Worm (Caenorhabditis elegans) whole organism, L4 larva: ENCODE measurements around the gene col-33.

ENCODE experiments used
- F37D6.2 ChIP-seq: sonication (generic microtip); optimal IDR thresholded peaks from 2 replicates; lab custom pipeline; 2016; ENCODE audit warnings: mild to moderate bottlenecking, missing genetic modification characterization, missing compliant biosample characterization
- F44E2.7 ChIP-seq: fragments of 200-800 bp; sonication (Bioruptor generic); IDR thresholded peaks from 2 replicates; pipeline ENCODE4 v2.1.2; 2022; ENCODE audit warnings: missing genetic modification characterization, missing compliant biosample characterization
- T26A8.4 ChIP-seq: fragments of 200-800 bp; sonication (Bioruptor generic); IDR thresholded peaks from 2 replicates; pipeline ENCODE4 v1.3.6; 2022; ENCODE audit warnings: missing genetic modification characterization, missing compliant biosample characterization
- Y75B8A.6 ChIP-seq: fragments of 200-800 bp; sonication (Bioruptor generic); IDR thresholded peaks from 2 replicates; pipeline ENCODE4 v1.3.6; 2022; ENCODE audit warnings: missing genetic modification reagents, missing genetic modification characterization, missing compliant biosample characterization
- aha-1 ChIP-seq: fragments of 150-350 bp; peaks from one replicate; lab custom pipeline; 2014; ENCODE audit warnings: missing biosample characterization, missing genetic modification characterization
- cey-2 ChIP-seq: sonication (generic microtip); optimal IDR thresholded peaks from 3 replicates; lab custom pipeline; 2017; ENCODE audit warnings: missing genetic modification characterization, mild to moderate bottlenecking, missing compliant biosample characterization, antibody characterized with exemption, borderline replicate concordance; ENCODE audit not compliant: insufficient read depth
- daf-16 ChIP-seq, 3 experiments: sonication (generic microtip); optimal IDR thresholded peaks; 2 replicates each; lab custom pipeline; 2016 to 2017; ENCODE audit warnings: missing genetic modification characterization in 3 of 3, missing genetic modification reagents in 3 of 3, mild to moderate bottlenecking in 2 of 3, missing compliant biosample characterization in 2 of 3, missing biosample characterization in 1 of 3, moderate library complexity in 1 of 3
- dmd-6 ChIP-seq: fragments of 200-800 bp; sonication (Bioruptor generic); IDR thresholded peaks from 2 replicates; pipeline ENCODE4 v1.3.6; 2022; ENCODE audit warnings: missing genetic modification reagents, missing genetic modification characterization, missing compliant biosample characterization
- dve-1 ChIP-seq: sonication (generic microtip); optimal IDR thresholded peaks from 2 replicates; lab custom pipeline; 2017; ENCODE audit warnings: antibody characterized with exemption, mild to moderate bottlenecking, missing genetic modification characterization, missing compliant biosample characterization; ENCODE audit not compliant: insufficient read depth
- egl-43 ChIP-seq: fragments of 200-800 bp; sonication (Bioruptor generic); IDR thresholded peaks from 2 replicates; pipeline ENCODE4 v1.3.6; 2022; ENCODE audit warnings: missing genetic modification reagents, missing genetic modification characterization, missing compliant biosample characterization
- fos-1 ChIP-seq: fragments of 150-350 bp; optimal IDR thresholded peaks from 2 replicates; lab custom pipeline; 2014; ENCODE audit warnings: missing biosample characterization, missing genetic modification characterization
- hif-1 ChIP-seq, 2 experiments: sonication (generic microtip); optimal IDR thresholded peaks; 2 replicates each; lab custom pipeline; 2016 to 2017; ENCODE audit warnings: missing compliant biosample characterization in 2 of 2, missing genetic modification characterization in 2 of 2, missing genetic modification reagents in 2 of 2, missing genotype in 2 of 2, mild to moderate bottlenecking in 1 of 2
- hlh-11 ChIP-seq: fragments of 200-800 bp; sonication (Bioruptor generic); optimal IDR thresholded peaks from 2 replicates; lab custom pipeline; 2018; ENCODE audit warnings: mild to moderate bottlenecking, missing genetic modification characterization, missing compliant biosample characterization
- hlh-30 ChIP-seq: sonication (generic microtip); optimal IDR thresholded peaks from 2 replicates; lab custom pipeline; 2017; ENCODE audit warnings: antibody characterized with exemption, mild to moderate bottlenecking, missing genetic modification characterization, missing compliant biosample characterization; ENCODE audit not compliant: insufficient read depth
- jun-1 ChIP-seq: fragments of 150-350 bp; optimal IDR thresholded peaks from 2 replicates; lab custom pipeline; 2014; ENCODE audit warnings: missing biosample characterization, missing genetic modification reagents, missing genetic modification characterization
- lim-7 ChIP-seq: fragments of 200-800 bp; sonication (Bioruptor generic); IDR thresholded peaks from 2 replicates; pipeline ENCODE4 v1.3.6; 2022; ENCODE audit warnings: missing genetic modification characterization, missing compliant biosample characterization
- madf-9 ChIP-seq: fragments of 200-800 bp; sonication (Bioruptor generic); conservative IDR thresholded peaks from 2 replicates; pipeline ENCODE4 v1.3.6; 2022; ENCODE audit warnings: missing genetic modification reagents, missing genetic modification characterization, missing compliant biosample characterization
- mdl-1 ChIP-seq, 2 experiments: fragments of 150-350 bp in 1 of 2; sonication (generic microtip) in 1 of 2; optimal IDR thresholded peaks; 2 replicates each; lab custom pipeline; 2014 to 2017; ENCODE audit warnings: missing biosample characterization in 2 of 2, missing genetic modification characterization in 2 of 2
- mep-1 ChIP-seq: fragments of 150-350 bp; sonication (generic microtip); optimal IDR thresholded peaks from 3 replicates; lab custom pipeline; 2014; ENCODE audit warnings: missing biosample characterization, missing genetic modification characterization
- mes-2 ChIP-seq: sonication (generic microtip); optimal IDR thresholded peaks from 2 replicates; lab custom pipeline; 2016; ENCODE audit warnings: missing genotype, mild to moderate bottlenecking, missing genetic modification characterization, missing compliant biosample characterization; ENCODE audit not compliant: poor library complexity, severe bottlenecking
- mxl-3 ChIP-seq: fragments of 200-800 bp; sonication (Bioruptor generic); optimal IDR thresholded peaks from 2 replicates; lab custom pipeline; 2018; ENCODE audit warnings: mild to moderate bottlenecking, missing genetic modification characterization, missing compliant biosample characterization
- nhr-102 ChIP-seq: sonication (generic microtip); optimal IDR thresholded peaks from 2 replicates; lab custom pipeline; 2016; ENCODE audit warnings: mild to moderate bottlenecking, missing genetic modification characterization, moderate library complexity, missing compliant biosample characterization
- nhr-111 ChIP-seq: fragments of 200-800 bp; sonication (Bioruptor generic); optimal IDR thresholded peaks from 2 replicates; lab custom pipeline; 2018; ENCODE audit warnings: mild to moderate bottlenecking, missing genetic modification characterization, missing compliant biosample characterization
- nhr-237 ChIP-seq: sonication (generic microtip); optimal IDR thresholded peaks from 2 replicates; lab custom pipeline; 2017; ENCODE audit warnings: missing biosample characterization, missing genetic modification characterization
- nhr-25 ChIP-seq: sonication (generic microtip); optimal IDR thresholded peaks from 2 replicates; lab custom pipeline; 2017; ENCODE audit warnings: missing genetic modification characterization, mild to moderate bottlenecking, missing compliant biosample characterization, antibody characterized with exemption, moderate library complexity, borderline replicate concordance; ENCODE audit not compliant: insufficient read depth
- nhr-28 ChIP-seq: fragments of 150-350 bp; optimal IDR thresholded peaks from 2 replicates; lab custom pipeline; 2014; ENCODE audit warnings: missing biosample characterization, missing genetic modification characterization
- nhr-48 ChIP-seq: sonication (generic microtip); optimal IDR thresholded peaks from 2 replicates; lab custom pipeline; 2016; ENCODE audit warnings: mild to moderate bottlenecking, missing genetic modification characterization, missing compliant biosample characterization
- pqm-1 ChIP-seq: sonication (generic microtip); optimal IDR thresholded peaks from 2 replicates; lab custom pipeline; 2017; ENCODE audit warnings: missing biosample characterization, missing genetic modification characterization
- rbr-2 ChIP-seq: sonication (generic microtip); optimal IDR thresholded peaks from 2 replicates; lab custom pipeline; 2016; ENCODE audit warnings: missing genotype, missing genetic modification characterization, missing compliant biosample characterization
- set-16 ChIP-seq: fragments of 200-800 bp; sonication (Bioruptor generic); IDR thresholded peaks from 2 replicates; pipeline ENCODE4 v1.3.6; 2022; ENCODE audit warnings: missing genetic modification reagents, missing genetic modification characterization, missing compliant biosample characterization
- spr-1 ChIP-seq: sonication (generic microtip); optimal IDR thresholded peaks from 2 replicates; lab custom pipeline; 2016; ENCODE audit warnings: mild to moderate bottlenecking, missing genetic modification characterization, missing compliant biosample characterization
- spr-3 ChIP-seq: fragments of 200-800 bp; sonication (Bioruptor generic); optimal IDR thresholded peaks from 2 replicates; lab custom pipeline; 2018; ENCODE audit warnings: mild to moderate bottlenecking, missing genetic modification characterization, missing compliant biosample characterization
- tag-97 ChIP-seq: fragments of 200-800 bp; sonication (Bioruptor generic); IDR thresholded peaks from 2 replicates; pipeline ENCODE4 v1.3.6; 2022; ENCODE audit warnings: missing genetic modification characterization, missing compliant biosample characterization
- unc-62 ChIP-seq, 3 experiments: fragments of 150-350 bp in 1 of 3; sonication (generic microtip); optimal IDR thresholded peaks in 2 of 3; peaks in 1 of 3; 1 replicate in 1 of 3; 2 replicates in 2 of 3; lab custom pipeline; 2014 to 2017; ENCODE audit warnings: missing biosample characterization in 3 of 3, missing genetic modification characterization in 3 of 3, missing genetic modification reagents in 3 of 3, missing genotype in 1 of 3
- vab-7 ChIP-seq: fragments of 200-800 bp; sonication (Bioruptor generic); IDR thresholded peaks from 2 replicates; pipeline ENCODE4 v1.3.6; 2022; ENCODE audit warnings: missing genetic modification reagents, missing genetic modification characterization, missing compliant biosample characterization
- zfp-2 ChIP-seq: sonication (generic microtip); optimal IDR thresholded peaks from 2 replicates; lab custom pipeline; 2016; ENCODE audit warnings: mild to moderate bottlenecking, missing genetic modification characterization, missing compliant biosample characterization
- zfp-3 ChIP-seq: fragments of 200-800 bp; sonication (Bioruptor generic); conservative IDR thresholded peaks from 2 replicates; pipeline ENCODE4 v1.3.6; 2022; ENCODE audit warnings: missing genetic modification reagents, missing genetic modification characterization, missing compliant biosample characterization

col-33 gene

ce11 chrIV:4215349-4215748 is 47.7 kb upstream of the col-33 start (continued):
- TF ChIP-seq nhr-111 (GFP tag; lab: Kevin White, UChicago), result no peak
- TF ChIP-seq Y75B8A.6 (GFP tag; lab: Robert Waterston, UW), result no peak
- TF ChIP-seq nhr-237 (tag; lab: Kevin White, UChicago), result no peak
- no peak for TF ChIP-seq jun-1
- no peak for TF ChIP-seq nhr-102 (tag; lab: Kevin White, UChicago)
- TF ChIP-seq fos-1, result no peak

- TF ChIP-seq pqm-1 (tag; lab: Kevin White, UChicago) (no peak), nhr-28 (peak; percentile 86), set-16 (GFP tag; lab: Robert Waterston, UW) (peak; percentile 84), daf-16 (GFP tag; optimal IDR thresholded peaks at IDR 0.05; lab: Kevin White, UChicago) (no peak), daf-16 (tag; optimal IDR thresholded peaks at IDR 0.05; lab: Kevin White, UChicago) (peak; percentile 38), zfp-3 (GFP tag; lab: Robert Waterston, UW) (no peak), mdl-1 (tag; optimal IDR thresholded peaks at IDR 0.05; lab: Kevin White, UChicago) (peak in 1 of 2 experiments; percentile 66), hlh-30 (tag; lab: Kevin White, UChicago) (peak; percentile 85), Y75B8A.6 (GFP tag; lab: Robert Waterston, UW) (no peak), vab-7 (GFP tag; lab: Robert Waterston, UW) (no peak), spr-3 (GFP tag; lab: Kevin White, UChicago) (no peak), mxl-3 (GFP tag; lab: Kevin White, UChicago) (peak; percentile 22), spr-1 (no peak), mep-1 (tag; lab: Kevin White, UChicago) (peak; percentile 29), F44E2.7 (GFP tag; lab: Robert Waterston, UW) (0 out of 2 replicates have a peak, but pooled peaks have one; percentile 4), F37D6.2 (tag; lab: Kevin White, UChicago) (no peak), dve-1 (tag; lab: Kevin White, UChicago) (peak; percentile 47), madf-9 (GFP tag; lab: Robert Waterston, UW) (no peak), cey-2 (tag; lab: Kevin White, UChicago) (no peak), hif-1 (tag; optimal IDR thresholded peaks at IDR 0.05; lab: Kevin White, UChicago) (peak; percentile 55 to 71), T26A8.4 (GFP tag; lab: Robert Waterston, UW) (no peak), nhr-25 (tag; lab: Kevin White, UChicago) (peak; percentile 37), dmd-6 (GFP tag; lab: Robert Waterston, UW) (peak; percentile 20), nhr-48 (tag; lab: Kevin White, UChicago) (peak; percentile 47), unc-62 (GFP tag; optimal IDR thresholded peaks at IDR 0.05 in 1 of 2; lab: Kevin White, UChicago) (peak in 1 of 2 experiments; percentile 74), unc-62 (tag; optimal IDR thresholded peaks at IDR 0.05; lab: Kevin White, UChicago) (no peak), mes-2 (tag; lab: Kevin White, UChicago) (peak; percentile 28), aha-1 (peak; percentile 98), hlh-11 (tag; lab: Kevin White, UChicago) (peak; percentile 62)
Observed at ce11 chrIV:4216099-4216894, 46.8 kb upstream of the col-33 start.

ce11 chrIV:4218276-4218675 is 44.8 kb upstream of the col-33 start:
- no peak for TF ChIP-seq tag-97
- no peak for TF ChIP-seq egl-43
- TF ChIP-seq cey-2 (tag; lab: Kevin White, UChicago), result no peak
- TF ChIP-seq zfp-2 (tag; lab: Kevin White, UChicago), result no peak
- TF ChIP-seq rbr-2 (tag; lab: Kevin White, UChicago), result no peak
- no peak for TF ChIP-seq lim-7 (GFP tag; lab: Robert Waterston, UW)
- TF ChIP-seq T26A8.4 (GFP tag; lab: Robert Waterston, UW), result peak; percentile 66; the same call in 1 of the 2 replicates
